Fruit fly (Drosophila melanogaster): Measurements from ENCODE around the gene CG9123.

DNA sequence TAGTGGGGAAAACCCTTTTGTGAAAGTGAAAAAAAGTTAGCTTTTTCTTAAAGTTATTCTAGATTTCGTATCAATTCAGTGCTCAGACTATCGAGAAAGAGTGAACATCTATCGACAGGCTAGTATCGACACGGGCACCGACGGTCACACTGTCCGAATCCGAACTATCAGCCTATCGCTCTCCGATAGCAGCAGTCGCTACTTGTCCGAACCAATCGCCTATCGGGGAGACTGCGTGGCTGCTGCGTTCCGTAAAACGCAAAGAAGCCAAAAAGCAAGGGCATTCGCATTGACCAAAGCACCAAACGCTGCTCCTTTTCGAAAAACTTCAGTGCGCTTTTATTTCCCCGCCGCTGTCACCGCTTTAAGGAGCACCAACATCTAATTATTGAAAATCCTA lies 22.6 kb downstream of the CG9123 start, which contains the start of gene Top1:
- TF ChIP-seq brk (GFP tag; optimal IDR thresholded peaks at IDR 0.05) (no peak), usp (GFP tag; optimal IDR thresholded peaks at IDR 0.05) (no peak)
